Worm (Caenorhabditis elegans) whole organism, L1 larva: Measurements from ENCODE around the gene ZK185.3.

Source experiments
- C16A3.4 ChIP-seq: fragments of 150-350 bp; optimal IDR thresholded peaks from 2 replicates; lab custom pipeline; 2014; ENCODE audit warnings: missing biosample characterization, missing genetic modification characterization
- C34B4.2 ChIP-seq: sonication (generic microtip); optimal IDR thresholded peaks from 2 replicates; lab custom pipeline; 2017; ENCODE audit warnings: mild to moderate bottlenecking, missing genetic modification characterization, missing compliant biosample characterization
- F16B12.6 ChIP-seq: fragments of 150-350 bp; optimal IDR thresholded peaks from 2 replicates; lab custom pipeline; 2014; ENCODE audit warnings: missing biosample characterization, missing genetic modification characterization
- Y116A8C.19 ChIP-seq: sonication (generic microtip); optimal IDR thresholded peaks from 2 replicates; lab custom pipeline; 2016; ENCODE audit warnings: missing compliant biosample characterization, missing genetic modification characterization, borderline replicate concordance
- ama-1 ChIP-seq: fragments of 150-350 bp; optimal IDR thresholded peaks from 2 replicates; lab custom pipeline; 2014
- ceh-63 ChIP-seq: fragments of 200-800 bp; sonication (Bioruptor generic); optimal IDR thresholded peaks from 2 replicates; lab custom pipeline; 2018; ENCODE audit warnings: mild to moderate bottlenecking, missing genetic modification characterization, missing compliant biosample characterization
- ceh-8 ChIP-seq: fragments of 200-800 bp; sonication (Bioruptor generic); optimal IDR thresholded peaks from 2 replicates; lab custom pipeline; 2018; ENCODE audit warnings: mild to moderate bottlenecking, missing genetic modification characterization, moderate library complexity, missing compliant biosample characterization
- ceh-82 ChIP-seq, 3 experiments: fragments of 150-350 bp in 1 of 3; sonication (generic microtip) in 2 of 3; optimal IDR thresholded peaks; 2 replicates each; lab custom pipeline; 2014 to 2017; ENCODE audit warnings: missing biosample characterization in 3 of 3, missing genetic modification characterization in 3 of 3
- ceh-88 ChIP-seq: fragments of 200-800 bp; sonication (Bioruptor generic); IDR thresholded peaks from 2 replicates; pipeline ENCODE4 v1.3.6; 2022; ENCODE audit warnings: missing genetic modification characterization, missing compliant biosample characterization
- dpl-1 ChIP-seq, 3 experiments: fragments of 150-350 bp in 2 of 3; sonication (generic microtip) in 1 of 3; optimal IDR thresholded peaks; 2 replicates each; lab custom pipeline; 2014 to 2017; ENCODE audit warnings: missing biosample characterization in 3 of 3, missing genetic modification characterization in 3 of 3, missing genetic modification reagents in 3 of 3
- dsc-1 ChIP-seq: sonication (generic microtip); optimal IDR thresholded peaks from 2 replicates; lab custom pipeline; 2016; ENCODE audit warnings: mild to moderate bottlenecking, missing genetic modification characterization, missing compliant biosample characterization
- efl-1 ChIP-seq, 4 experiments: fragments of 150-350 bp; optimal IDR thresholded peaks in 3 of 4; peaks in 1 of 4; 1 replicate in 1 of 4; 2 replicates in 3 of 4; lab custom pipeline; 2014; ENCODE audit warnings: missing biosample characterization in 2 of 4, missing genetic modification characterization in 2 of 4, missing genetic modification reagents in 2 of 4
- efl-3 ChIP-seq: fragments of 200-800 bp; sonication (Bioruptor generic); optimal IDR thresholded peaks from 2 replicates; lab custom pipeline; 2018; ENCODE audit warnings: mild to moderate bottlenecking, missing genetic modification characterization, missing compliant biosample characterization
- egl-27 ChIP-seq, 2 experiments: fragments of 150-350 bp in 1 of 2; sonication (generic microtip); optimal IDR thresholded peaks; 3 replicates each; lab custom pipeline; 2017 to 2018; ENCODE audit warnings: missing biosample characterization in 2 of 2, missing genetic modification characterization in 2 of 2, missing genetic modification reagents in 2 of 2
- elt-2 ChIP-seq: sonication (generic microtip); optimal IDR thresholded peaks from 2 replicates; lab custom pipeline; 2016; ENCODE audit warnings: missing genetic modification characterization, mild to moderate bottlenecking, inconsistent platforms, missing compliant biosample characterization, missing genetic modification reagents
- elt-3 ChIP-seq, 6 experiments: fragments of 150-350 bp in 1 of 6; sonication (generic microtip); optimal IDR thresholded peaks; 2 replicates each; lab custom pipeline; 2017 to 2018; ENCODE audit warnings: missing biosample characterization in 6 of 6, missing genetic modification characterization in 6 of 6, inconsistent platforms in 1 of 6
- ets-5 ChIP-seq: fragments of 200-800 bp; sonication (Bioruptor generic); IDR thresholded peaks from 2 replicates; pipeline ENCODE4 v1.3.6; 2022; ENCODE audit warnings: missing genetic modification characterization, missing compliant biosample characterization
- fkh-8 ChIP-seq: sonication (generic microtip); optimal IDR thresholded peaks from 2 replicates; lab custom pipeline; 2016; ENCODE audit warnings: mild to moderate bottlenecking, missing genetic modification characterization, missing compliant biosample characterization
- hlh-17 ChIP-seq: fragments of 200-800 bp; sonication (Bioruptor generic); optimal IDR thresholded peaks from 2 replicates; lab custom pipeline; 2018; ENCODE audit warnings: missing genetic modification characterization, mild to moderate bottlenecking, missing compliant biosample characterization, moderate library complexity, borderline replicate concordance
- hlh-4 ChIP-seq: sonication (generic microtip); optimal IDR thresholded peaks from 2 replicates; lab custom pipeline; 2016; ENCODE audit warnings: mild to moderate bottlenecking, missing genetic modification characterization, missing compliant biosample characterization
- isw-1 ChIP-seq: fragments of 200-800 bp; sonication (Bioruptor generic); IDR thresholded peaks from 2 replicates; pipeline ENCODE4 v1.3.6; 2022; ENCODE audit warnings: missing genetic modification characterization, missing compliant biosample characterization
- jun-1 ChIP-seq: fragments of 150-350 bp; optimal IDR thresholded peaks from 2 replicates; lab custom pipeline; 2014; ENCODE audit warnings: missing biosample characterization, missing genetic modification reagents, missing genetic modification characterization
- lin-13 ChIP-seq: fragments of 150-350 bp; optimal IDR thresholded peaks from 2 replicates; lab custom pipeline; 2014; ENCODE audit warnings: missing biosample characterization, missing genetic modification reagents, missing genetic modification characterization
- lin-15B ChIP-seq: fragments of 150-350 bp; sonication (generic microtip); optimal IDR thresholded peaks from 3 replicates; lab custom pipeline; 2014; ENCODE audit warnings: missing biosample characterization, missing genetic modification characterization
- lin-35 ChIP-seq, 2 experiments: fragments of 150-350 bp; optimal IDR thresholded peaks; 2 replicates each; lab custom pipeline; 2014; ENCODE audit warnings: missing biosample characterization in 2 of 2, missing genetic modification characterization in 2 of 2, missing genetic modification reagents in 2 of 2
- lir-3 ChIP-seq: sonication (generic microtip); optimal IDR thresholded peaks from 2 replicates; lab custom pipeline; 2016; ENCODE audit warnings: mild to moderate bottlenecking, missing genetic modification characterization, moderate library complexity, missing compliant biosample characterization; ENCODE audit not compliant: poor library complexity
- mab-9 ChIP-seq: fragments of 200-800 bp; sonication (Bioruptor generic); IDR thresholded peaks from 2 replicates; pipeline ENCODE4 v1.3.6; 2022; ENCODE audit warnings: missing genetic modification reagents, missing genetic modification characterization, missing compliant biosample characterization
- mdl-1 ChIP-seq, 2 experiments: fragments of 150-350 bp; optimal IDR thresholded peaks; 2 replicates each; lab custom pipeline; 2014 to 2017; ENCODE audit warnings: missing biosample characterization in 2 of 2, missing genetic modification characterization in 2 of 2, inconsistent platforms in 1 of 2
- mef-2 ChIP-seq: fragments of 150-350 bp; optimal IDR thresholded peaks from 2 replicates; lab custom pipeline; 2014; ENCODE audit warnings: missing biosample characterization, missing genetic modification characterization
- mep-1 ChIP-seq: fragments of 150-350 bp; optimal IDR thresholded peaks from 2 replicates; lab custom pipeline; 2014; ENCODE audit warnings: missing biosample characterization, missing genetic modification characterization
- nhr-11 ChIP-seq: fragments of 150-350 bp; optimal IDR thresholded peaks from 2 replicates; lab custom pipeline; 2014; ENCODE audit warnings: missing biosample characterization, missing genetic modification characterization
- nhr-12 ChIP-seq: sonication (generic microtip); optimal IDR thresholded peaks from 2 replicates; lab custom pipeline; 2017; ENCODE audit warnings: missing biosample characterization, missing genetic modification characterization
- nhr-237 ChIP-seq: fragments of 150-350 bp; optimal IDR thresholded peaks from 2 replicates; lab custom pipeline; 2014; ENCODE audit warnings: missing biosample characterization, missing genetic modification characterization
- nhr-28 ChIP-seq: fragments of 150-350 bp; optimal IDR thresholded peaks from 2 replicates; lab custom pipeline; 2014; ENCODE audit warnings: missing biosample characterization, missing genetic modification characterization
- nhr-71 ChIP-seq: sonication (generic microtip); optimal IDR thresholded peaks from 2 replicates; lab custom pipeline; 2016; ENCODE audit warnings: mild to moderate bottlenecking, missing genetic modification characterization, moderate library complexity, missing compliant biosample characterization
- nhr-76 ChIP-seq: sonication (generic microtip); optimal IDR thresholded peaks from 2 replicates; lab custom pipeline; 2017; ENCODE audit warnings: missing biosample characterization, missing genetic modification characterization
- nhr-77 ChIP-seq: fragments of 150-350 bp; optimal IDR thresholded peaks from 2 replicates; lab custom pipeline; 2014; ENCODE audit warnings: missing biosample characterization, missing genetic modification characterization
- nhr-90 ChIP-seq: sonication (generic microtip); optimal IDR thresholded peaks from 2 replicates; lab custom pipeline; 2016; ENCODE audit warnings: mild to moderate bottlenecking, missing genetic modification characterization, missing compliant biosample characterization; ENCODE audit not compliant: poor library complexity
- pag-3 ChIP-seq: sonication (generic microtip); optimal IDR thresholded peaks from 2 replicates; lab custom pipeline; 2017; ENCODE audit warnings: missing genetic modification characterization, mild to moderate bottlenecking, missing compliant biosample characterization, antibody characterized with exemption, borderline replicate concordance; ENCODE audit not compliant: insufficient read depth
- pax-3 ChIP-seq: fragments of 200-800 bp; sonication (Bioruptor generic); optimal IDR thresholded peaks from 2 replicates; lab custom pipeline; 2018; ENCODE audit warnings: mild to moderate bottlenecking, missing genetic modification characterization, moderate library complexity, missing compliant biosample characterization
- pqm-1 ChIP-seq: sonication (generic microtip); optimal IDR thresholded peaks from 3 replicates; lab custom pipeline; 2017; ENCODE audit warnings: missing biosample characterization, missing genetic modification characterization
- skn-1 ChIP-seq: fragments of 150-350 bp; optimal IDR thresholded peaks from 2 replicates; lab custom pipeline; 2014; ENCODE audit warnings: missing biosample characterization, missing genetic modification characterization
- snu-23 ChIP-seq: sonication (generic microtip); optimal IDR thresholded peaks from 2 replicates; lab custom pipeline; 2016; ENCODE audit warnings: missing genetic modification characterization, missing compliant biosample characterization
- sup-37 ChIP-seq: fragments of 200-800 bp; sonication (Bioruptor generic); optimal IDR thresholded peaks from 2 replicates; lab custom pipeline; 2018; ENCODE audit warnings: mild to moderate bottlenecking, missing genetic modification characterization, missing compliant biosample characterization
- tlp-1 ChIP-seq: fragments of 150-350 bp; optimal IDR thresholded peaks from 2 replicates; lab custom pipeline; 2014; ENCODE audit warnings: missing biosample characterization, missing genetic modification characterization
- unc-30 ChIP-seq: sonication (generic microtip); optimal IDR thresholded peaks from 2 replicates; lab custom pipeline; 2017; ENCODE audit warnings: missing biosample characterization, missing genetic modification characterization
- vab-15 ChIP-seq: sonication (generic microtip); optimal IDR thresholded peaks from 2 replicates; lab custom pipeline; 2017; ENCODE audit warnings: missing genotype, mild to moderate bottlenecking, missing genetic modification characterization, missing compliant biosample characterization
- zag-1 ChIP-seq: fragments of 150-350 bp; optimal IDR thresholded peaks from 2 replicates; lab custom pipeline; 2014; ENCODE audit warnings: missing biosample characterization, missing genetic modification characterization

The ZK185.3 gene

ce11 chrIV:4530170-4530569 is at the start of gene ZK185.3:
Gene ZK185.3 (minus strand): TSS chrIV:4530432.
- no peak for TF ChIP-seq ceh-8 (GFP tag; lab: Kevin White, UChicago)
- no peak for TF ChIP-seq nhr-90 (tag; lab: Kevin White, UChicago)
- TF ChIP-seq mep-1 (tag; lab: Kevin White, UChicago) = no peak
- TF ChIP-seq ceh-82 (tag; optimal IDR thresholded peaks at IDR 0.05; lab: Kevin White, UChicago) = no peak
- TF ChIP-seq pax-3 = no peak
- TF ChIP-seq efl-3 (GFP tag; lab: Kevin White, UChicago) = no peak
- no peak for TF ChIP-seq dsc-1 (tag; lab: Kevin White, UChicago)
- TF ChIP-seq elt-2 = peak; percentile 77
- TF ChIP-seq efl-1 (optimal IDR thresholded peaks at IDR 0.05; lab: Kevin White, UChicago) = no peak
- TF ChIP-seq efl-1 (GFP tag; optimal IDR thresholded peaks at IDR 0.05 in 1 of 2; lab: Kevin White, UChicago) = peak in 1 of 2 experiments; percentile 83
- no peak for TF ChIP-seq F16B12.6 (tag; lab: Kevin White, UChicago)
- TF ChIP-seq mef-2 (tag; lab: Kevin White, UChicago) = no peak
- no peak for TF ChIP-seq C16A3.4
- TF ChIP-seq egl-27 (tag; optimal IDR thresholded peaks at IDR 0.05; lab: Kevin White, UChicago) = no peak
- TF ChIP-seq ama-1 (lab: Kevin White, UChicago) = no peak
- TF ChIP-seq mab-9 (GFP tag; lab: Robert Waterston, UW) = no peak
- peak; percentile 97 for TF ChIP-seq pqm-1
- no peak for TF ChIP-seq sup-37 (GFP tag; lab: Kevin White, UChicago)
- TF ChIP-seq nhr-77 (tag; lab: Kevin White, UChicago) = no peak
- TF ChIP-seq mdl-1 (tag; optimal IDR thresholded peaks at IDR 0.05; lab: Kevin White, UChicago) = no peak
- TF ChIP-seq ceh-88 (GFP tag; lab: Robert Waterston, UW) = no peak
- TF ChIP-seq lin-35 (GFP tag; optimal IDR thresholded peaks at IDR 0.05; lab: Kevin White, UChicago) = no peak
- TF ChIP-seq nhr-12 (tag; lab: Kevin White, UChicago) = no peak
- no peak for TF ChIP-seq snu-23
- TF ChIP-seq dpl-1 (GFP tag; optimal IDR thresholded peaks at IDR 0.05; lab: Kevin White, UChicago) = no peak
- no peak for TF ChIP-seq jun-1 (tag; lab: Kevin White, UChicago)
- TF ChIP-seq fkh-8 = no peak
- no peak for TF ChIP-seq zag-1 (tag; lab: Kevin White, UChicago)
- no peak for TF ChIP-seq hlh-17 (GFP tag; lab: Kevin White, UChicago)
- TF ChIP-seq nhr-28 (tag; lab: Kevin White, UChicago) = no peak
- TF ChIP-seq lir-3 (tag; lab: Kevin White, UChicago) = no peak
- TF ChIP-seq tlp-1 = peak; percentile 57
- no peak for TF ChIP-seq lin-13
- peak in 4 of 6 experiments; percentile 7 to 58 (median 46) for TF ChIP-seq elt-3 (tag; optimal IDR thresholded peaks at IDR 0.05; lab: Kevin White, UChicago)
- TF ChIP-seq nhr-237 (tag; lab: Kevin White, UChicago) = no peak

ce11 chrIV:4579472-4579871 is 49.2 kb upstream of the ZK185.3 start:
- TF ChIP-seq mep-1 (tag; lab: Kevin White, UChicago) (no peak), efl-1 (optimal IDR thresholded peaks at IDR 0.05; lab: Kevin White, UChicago) (no peak), efl-1 (GFP tag; optimal IDR thresholded peaks at IDR 0.05 in 1 of 2; lab: Kevin White, UChicago) (peak in 1 of 2 experiments; percentile 28)

- no peak for TF ChIP-seq nhr-11 (tag; lab: Kevin White, UChicago)
- TF ChIP-seq isw-1 (GFP tag; lab: Robert Waterston, UW) = no peak
- no peak for TF ChIP-seq hlh-4 (tag; lab: Kevin White, UChicago)
- no peak for TF ChIP-seq F16B12.6 (tag; lab: Kevin White, UChicago)
- no peak for TF ChIP-seq nhr-71 (tag; lab: Kevin White, UChicago)
- no peak for TF ChIP-seq lin-15B (tag; lab: Kevin White, UChicago)
- TF ChIP-seq nhr-76 (tag; lab: Kevin White, UChicago) = no peak
- no peak for TF ChIP-seq ets-5 (GFP tag; lab: Robert Waterston, UW)
- no peak for TF ChIP-seq unc-30
- TF ChIP-seq C34B4.2 = no peak
- no peak for TF ChIP-seq Y116A8C.19 (tag; lab: Kevin White, UChicago)
- no peak for TF ChIP-seq ceh-63
- no peak for TF ChIP-seq pag-3 (tag; lab: Kevin White, UChicago)
- TF ChIP-seq egl-27 (tag; optimal IDR thresholded peaks at IDR 0.05; lab: Kevin White, UChicago) = no peak
- no peak for TF ChIP-seq skn-1 (tag; lab: Kevin White, UChicago)
- no peak for TF ChIP-seq hlh-17 (GFP tag; lab: Kevin White, UChicago)
- TF ChIP-seq vab-15 = no peak
Observed at ce11 chrIV:4576847-4577246, 46.6 kb upstream of the ZK185.3 start.
